Fruit fly (Drosophila melanogaster): ENCODE measurements around the gene Akh.

dm6 chr3L:4096546-4096945 is 44.7 kb upstream of the Akh start:
- TF ChIP-seq E2f1 (GFP tag; IDR thresholded peaks at IDR 0.05) (no peak), her (GFP tag; optimal IDR thresholded peaks at IDR 0.05) (no peak), aop (GFP tag; IDR thresholded peaks at IDR 0.05) (no peak), Scr (GFP tag; IDR thresholded peaks at IDR 0.05; ENCODE audit: partially characterized antibody) (no peak), sna (GFP tag; IDR thresholded peaks at IDR 0.05; ENCODE audit: partially characterized antibody) (no peak), hb (GFP tag; IDR thresholded peaks at IDR 0.05; ENCODE audit: partially characterized antibody) (no peak), tap (tag; optimal IDR thresholded peaks at IDR 0.05) (no peak), CG16813 (GFP tag; IDR thresholded peaks at IDR 0.05; ENCODE audit: partially characterized antibody) (no peak), fru (optimal IDR thresholded peaks at IDR 0.05) (no peak), CG9817 (tag; optimal IDR thresholded peaks at IDR 0.05) (no peak), gcm (GFP tag; optimal IDR thresholded peaks at IDR 0.05) (no peak), CG8388 (GFP tag; optimal IDR thresholded peaks at IDR 0.05) (no peak)

All from whole organism, embryonic.